Fruit fly (Drosophila melanogaster) whole organism, embryonic: Measurements from ENCODE around the gene spg.

Source experiments
- Bdp1 ChIP-seq: fragments of 200-800 bp; sonication (Bioruptor generic); optimal IDR thresholded peaks from 3 replicates; lab custom pipeline; 2016; ENCODE audit warnings: missing biosample characterization, missing genetic modification characterization
- CG10274 ChIP-seq: fragments of 200-800 bp; sonication (Bioruptor generic); optimal IDR thresholded peaks from 3 replicates; lab custom pipeline; 2017; ENCODE audit warnings: missing biosample characterization, mild to moderate bottlenecking, missing genetic modification characterization
- CG10366 ChIP-seq: fragments of 200-800 bp; sonication (Bioruptor generic); IDR thresholded peaks from 2 replicates; pipeline ENCODE4 v1.3.6; 2022; ENCODE audit warnings: missing biosample characterization, missing genetic modification characterization
- CG10959 ChIP-seq: fragments of 200-800 bp; sonication (Bioruptor generic); IDR thresholded peaks from 2 replicates; pipeline ENCODE4 v1.3.6; 2022; ENCODE audit warnings: missing biosample characterization, missing genetic modification characterization
- CG11695 ChIP-seq: fragments of 200-800 bp; sonication (Bioruptor generic); IDR thresholded peaks from 3 replicates; pipeline ENCODE4 v1.3.6; 2022; ENCODE audit warnings: missing biosample characterization, missing genetic modification characterization
- CG12071 ChIP-seq: fragments of 200-800 bp; sonication (Bioruptor generic); optimal IDR thresholded peaks from 3 replicates; lab custom pipeline; 2018; ENCODE audit warnings: missing biosample characterization, mild to moderate bottlenecking, missing genetic modification characterization
- CG12299 ChIP-seq: fragments of 200-800 bp; sonication (Bioruptor generic); optimal IDR thresholded peaks from 2 replicates; lab custom pipeline; 2018; ENCODE audit warnings: missing biosample characterization, mild to moderate bottlenecking, missing genetic modification characterization
- CG12391 ChIP-seq: fragments of 200-800 bp; sonication (Bioruptor generic); optimal IDR thresholded peaks from 3 replicates; lab custom pipeline; 2018; ENCODE audit warnings: missing biosample characterization, mild to moderate bottlenecking, missing genetic modification characterization, moderate library complexity
- CG14014 ChIP-seq: fragments of 200-800 bp; sonication (Bioruptor generic); IDR thresholded peaks from 2 replicates; pipeline ENCODE4 v1.3.6; 2022; ENCODE audit warnings: missing biosample characterization, missing genetic modification characterization
- CG14667 ChIP-seq: fragments of 200-800 bp; sonication (Bioruptor generic); IDR thresholded peaks from 2 replicates; pipeline ENCODE4 v1.3.6; 2022; ENCODE audit warnings: missing biosample characterization, missing genetic modification characterization
- CG1602 ChIP-seq: fragments of 200-800 bp; sonication (Bioruptor generic); optimal IDR thresholded peaks from 3 replicates; lab custom pipeline; 2016; ENCODE audit warnings: missing biosample characterization, missing genetic modification characterization
- CG17359 ChIP-seq: fragments of 200-800 bp; sonication (Bioruptor generic); optimal IDR thresholded peaks from 3 replicates; lab custom pipeline; 2018; ENCODE audit warnings: missing biosample characterization, mild to moderate bottlenecking, missing genetic modification characterization, moderate library complexity
- CG17361 ChIP-seq: fragments of 200-800 bp; sonication (Bioruptor generic); IDR thresholded peaks from 3 replicates; pipeline ENCODE4 v1.3.6; 2022; ENCODE audit warnings: missing biosample characterization, missing genetic modification characterization
- CG30403 ChIP-seq: fragments of 200-800 bp; sonication (Bioruptor generic); optimal IDR thresholded peaks from 3 replicates; lab custom pipeline; 2016; ENCODE audit warnings: missing biosample characterization, missing genetic modification characterization
- CG34376 ChIP-seq: fragments of 200-800 bp; sonication (Bioruptor generic); optimal IDR thresholded peaks from 2 replicates; lab custom pipeline; 2018; ENCODE audit warnings: missing biosample characterization, mild to moderate bottlenecking, missing genetic modification characterization
- CG4854 ChIP-seq: fragments of 200-800 bp; sonication (Bioruptor generic); optimal IDR thresholded peaks from 2 replicates; lab custom pipeline; 2016; ENCODE audit warnings: missing biosample characterization, missing genetic modification characterization, inconsistent platforms
- CG8388 ChIP-seq: fragments of 200-800 bp; sonication (Bioruptor generic); optimal IDR thresholded peaks from 2 replicates; lab custom pipeline; 2019; ENCODE audit warnings: missing biosample characterization, mild to moderate bottlenecking, missing genetic modification characterization, moderate library complexity
- Chrac-16 ChIP-seq: fragments of 200-800 bp; sonication (Bioruptor generic); optimal IDR thresholded peaks from 3 replicates; lab custom pipeline; 2016; ENCODE audit warnings: missing biosample characterization, missing genetic modification characterization
- Deaf1 ChIP-seq: fragments of 200-800 bp; optimal IDR thresholded peaks from 3 replicates; lab custom pipeline; 2019; ENCODE audit warnings: missing biosample characterization, mild to moderate bottlenecking, missing genetic modification characterization, moderate library complexity
- Dll ChIP-seq: fragments of 200-800 bp; sonication (Bioruptor generic); IDR thresholded peaks from 4 replicates; pipeline ENCODE4 v1.3.6; 2022; ENCODE audit warnings: missing biosample characterization, missing genetic modification characterization; ENCODE audit not compliant: partially characterized antibody
- Doc3 ChIP-seq: fragments of 200-800 bp; sonication (Bioruptor generic); IDR thresholded peaks from 3 replicates; pipeline ENCODE4 v1.3.6; 2022; ENCODE audit warnings: missing biosample characterization, missing genetic modification characterization; ENCODE audit not compliant: partially characterized antibody
- Drgx ChIP-seq: fragments of 200-800 bp; sonication (Bioruptor generic); IDR thresholded peaks from 2 replicates; pipeline ENCODE4 v1.3.6; 2022; ENCODE audit warnings: missing biosample characterization, missing genetic modification characterization
- HmgZ ChIP-seq: fragments of 200-800 bp; sonication (Bioruptor generic); optimal IDR thresholded peaks from 2 replicates; lab custom pipeline; 2018; ENCODE audit warnings: missing biosample characterization, mild to moderate bottlenecking, missing genetic modification characterization
- Kr ChIP-seq: fragments of 200-800 bp; sonication (Bioruptor generic); optimal IDR thresholded peaks from 2 replicates; lab custom pipeline; 2017; ENCODE audit warnings: missing biosample characterization, mild to moderate bottlenecking, missing genetic modification characterization
- Mrtf ChIP-seq: fragments of 200-800 bp; sonication (Bioruptor generic); IDR thresholded peaks from 3 replicates; pipeline ENCODE4 v1.3.6; 2022; ENCODE audit warnings: missing biosample characterization, missing genetic modification characterization
- Oli ChIP-seq: fragments of 200-800 bp; sonication (Bioruptor generic); optimal IDR thresholded peaks from 2 replicates; lab custom pipeline; 2018; ENCODE audit warnings: missing biosample characterization, mild to moderate bottlenecking, missing genetic modification characterization, moderate library complexity
- Six4 ChIP-seq: fragments of 200-800 bp; sonication (Bioruptor generic); optimal IDR thresholded peaks from 2 replicates; lab custom pipeline; 2016; ENCODE audit warnings: missing biosample characterization, missing genetic modification characterization
- Usf ChIP-seq: fragments of 200-800 bp; sonication (Bioruptor generic); optimal IDR thresholded peaks from 2 replicates; lab custom pipeline; 2017; ENCODE audit warnings: missing genotype, missing biosample characterization, missing genetic modification characterization
- ac ChIP-seq: fragments of 200-800 bp; sonication (Bioruptor generic); optimal IDR thresholded peaks from 3 replicates; lab custom pipeline; 2017; ENCODE audit warnings: missing biosample characterization, mild to moderate bottlenecking, missing genetic modification characterization
- ash1 ChIP-seq: fragments of 200-800 bp; sonication (Bioruptor generic); optimal IDR thresholded peaks from 2 replicates; lab custom pipeline; 2018; ENCODE audit warnings: missing biosample characterization, mild to moderate bottlenecking, missing genetic modification characterization
- caup ChIP-seq: fragments of 200-800 bp; sonication (Bioruptor generic); optimal IDR thresholded peaks from 3 replicates; lab custom pipeline; 2017; ENCODE audit warnings: missing biosample characterization, mild to moderate bottlenecking, missing genetic modification characterization, moderate library complexity; ENCODE audit not compliant: severe bottlenecking
- cg ChIP-seq: fragments of 200-800 bp; sonication (Bioruptor generic); optimal IDR thresholded peaks from 3 replicates; lab custom pipeline; 2019; ENCODE audit warnings: missing biosample characterization, mild to moderate bottlenecking, missing genetic modification characterization, moderate library complexity
- chm ChIP-seq: fragments of 200-800 bp; sonication (Bioruptor generic); IDR thresholded peaks from 2 replicates; pipeline ENCODE4 v1.3.6; 2022; ENCODE audit warnings: missing biosample characterization, missing genetic modification characterization
- cwo ChIP-seq: fragments of 200-800 bp; sonication (Bioruptor generic); optimal IDR thresholded peaks from 3 replicates; lab custom pipeline; 2017; ENCODE audit warnings: missing biosample characterization, missing genetic modification characterization, mild to moderate bottlenecking, moderate library complexity, missing genetic modification reagents
- ems ChIP-seq: fragments of 200-800 bp; sonication (Bioruptor generic); optimal IDR thresholded peaks from 3 replicates; lab custom pipeline; 2016; ENCODE audit warnings: missing biosample characterization, missing genetic modification characterization
- fru ChIP-seq: fragments of >200 bp; optimal IDR thresholded peaks from 2 replicates; lab custom pipeline; 2017
- lilli ChIP-seq: fragments of 200-800 bp; sonication (Bioruptor generic); optimal IDR thresholded peaks from 3 replicates; lab custom pipeline; 2016; ENCODE audit warnings: missing biosample characterization, missing genetic modification characterization
- nerfin-2 ChIP-seq: fragments of 200-800 bp; sonication (Bioruptor generic); IDR thresholded peaks from 2 replicates; pipeline ENCODE4 v1.3.6; 2022; ENCODE audit warnings: missing biosample characterization, missing genetic modification characterization; ENCODE audit not compliant: partially characterized antibody
- nmo ChIP-seq: fragments of 200-800 bp; sonication (Bioruptor generic); optimal IDR thresholded peaks from 2 replicates; lab custom pipeline; 2018; ENCODE audit warnings: missing biosample characterization, mild to moderate bottlenecking, missing genetic modification characterization, moderate library complexity
- odd ChIP-seq: fragments of 200-800 bp; sonication (Bioruptor generic); optimal IDR thresholded peaks from 2 replicates; lab custom pipeline; 2017; ENCODE audit warnings: missing biosample characterization, mild to moderate bottlenecking, missing genetic modification characterization
- org-1 ChIP-seq: fragments of 200-800 bp; sonication (Bioruptor generic); optimal IDR thresholded peaks from 2 replicates; lab custom pipeline; 2017; ENCODE audit warnings: missing biosample characterization, missing genetic modification characterization
- pho ChIP-seq: fragments of 200-800 bp; sonication (Bioruptor generic); optimal IDR thresholded peaks from 2 replicates; lab custom pipeline; 2016; ENCODE audit warnings: missing biosample characterization, missing genetic modification characterization
- run ChIP-seq: fragments of 200-800 bp; sonication (Bioruptor generic); optimal IDR thresholded peaks from 3 replicates; lab custom pipeline; 2018; ENCODE audit warnings: missing biosample characterization, mild to moderate bottlenecking, missing genetic modification characterization
- seq ChIP-seq: fragments of 200-800 bp; sonication (Bioruptor generic); IDR thresholded peaks from 2 replicates; pipeline ENCODE4 v1.3.6; 2022; ENCODE audit warnings: missing biosample characterization, missing genetic modification characterization
- sisA ChIP-seq: fragments of 200-800 bp; sonication (Bioruptor generic); IDR thresholded peaks from 2 replicates; pipeline ENCODE4 v1.3.6; 2022; ENCODE audit warnings: missing biosample characterization, missing genetic modification characterization
- slbo ChIP-seq: fragments of 200-800 bp; sonication (Bioruptor generic); IDR thresholded peaks from 2 replicates; pipeline ENCODE4 v1.3.6; 2022; ENCODE audit warnings: missing biosample characterization, missing genetic modification characterization
- slp2 ChIP-seq: fragments of 200-800 bp; sonication (Bioruptor generic); optimal IDR thresholded peaks from 2 replicates; lab custom pipeline; 2016; ENCODE audit warnings: missing biosample characterization, missing genetic modification characterization
- sqz ChIP-seq: fragments of 200-800 bp; sonication (Bioruptor generic); optimal IDR thresholded peaks from 3 replicates; lab custom pipeline; 2018; ENCODE audit warnings: missing biosample characterization, mild to moderate bottlenecking, missing genetic modification characterization
- tgo ChIP-seq: fragments of 200-800 bp; sonication (Bioruptor generic); IDR thresholded peaks from 3 replicates; pipeline ENCODE4 v1.3.6; 2022; ENCODE audit warnings: missing biosample characterization, missing genetic modification characterization

Gene spg

dm6 chr3R:28880066-28880842, 35.2 kb downstream of the spg start, which contains the start of the genes Nepl19 and Nepl20 (continued):
- TF ChIP-seq fru (lab: Kevin White, UChicago) (no peak), CG12299 (tag; lab: Kevin White, UChicago) (peak; percentile 68), CG30403 (GFP tag; lab: Kevin White, UChicago) (peak; percentile 81), CG12391 (tag; lab: Kevin White, UChicago) (peak; percentile 81), cg (GFP tag; lab: Kevin White, UChicago) (no peak), Six4 (peak; percentile 50), Deaf1 (tag; lab: Kevin White, UChicago) (peak; percentile 44), CG17359 (tag; lab: Kevin White, UChicago) (peak; percentile 86), org-1 (GFP tag; lab: Kevin White, UChicago) (peak; percentile 80), Oli (tag; lab: Kevin White, UChicago) (peak; percentile 79), Dll (GFP tag; lab: Robert Waterston, UW) (0 out of 4 replicates have a peak, but pooled peaks have one; percentile 43), CG11695 (peak; percentile 86; the same call in 2 of the 3 replicates), CG1602 (GFP tag; lab: Kevin White, UChicago) (peak; percentile 56), pho (GFP tag; lab: Kevin White, UChicago) (peak; percentile 34), slbo (GFP tag; lab: Robert Waterston, UW) (peak; percentile 84), sqz (GFP tag; lab: Kevin White, UChicago) (no peak), sisA (GFP tag; lab: Robert Waterston, UW) (peak; percentile 80), CG17361 (GFP tag; lab: Robert Waterston, UW) (peak; percentile 71; the same call in 2 of the 3 replicates), Bdp1 (GFP tag; lab: Kevin White, UChicago) (peak; percentile 8), caup (GFP tag; lab: Kevin White, UChicago) (peak; percentile 78), seq (GFP tag; lab: Robert Waterston, UW) (peak; percentile 77; the same call in 1 of the 2 replicates), cwo (GFP tag; lab: Kevin White, UChicago) (peak; percentile 86), nmo (GFP tag; lab: Kevin White, UChicago) (peak; percentile 85), chm (peak; percentile 83), run (peak; percentile 37), Chrac-16 (GFP tag; lab: Kevin White, UChicago) (peak; percentile 71), Mrtf (GFP tag; lab: Robert Waterston, UW) (peak; percentile 77), ac (peak; percentile 2), HmgZ (tag; lab: Kevin White, UChicago) (peak; percentile 70), ems (GFP tag; lab: Kevin White, UChicago) (peak; percentile 63), CG10959 (GFP tag; lab: Robert Waterston, UW) (peak; percentile 72), CG8388 (peak; percentile 76), Usf (GFP tag; lab: Kevin White, UChicago) (peak; percentile 48), CG12071 (GFP tag; lab: Kevin White, UChicago) (peak; percentile 81), CG10366 (GFP tag; lab: Robert Waterston, UW) (peak; percentile 74), Doc3 (GFP tag; lab: Robert Waterston, UW) (no peak), CG34376 (GFP tag; lab: Kevin White, UChicago) (peak; percentile 65), odd (GFP tag; lab: Kevin White, UChicago) (peak; percentile 41), CG10274 (GFP tag; lab: Kevin White, UChicago) (peak; percentile 57), nerfin-2 (GFP tag; lab: Robert Waterston, UW) (no peak), CG4854 (GFP tag; lab: Kevin White, UChicago) (no peak), Kr (GFP tag; lab: Kevin White, UChicago) (no peak), tgo (GFP tag; lab: Robert Waterston, UW) (peak; percentile 83), Drgx (peak; percentile 94), slp2 (no peak), lilli (GFP tag; lab: Kevin White, UChicago) (peak; percentile 82), ash1 (GFP tag; lab: Kevin White, UChicago) (no peak), CG14667 (GFP tag; lab: Robert Waterston, UW) (peak; percentile 71), CG14014 (GFP tag; lab: Robert Waterston, UW) (peak; percentile 72)
